Worm (Caenorhabditis elegans) whole organism, mixed stage, embryonic: ENCODE measurements around the gene F10C2.3.

Experiments used
- drap-1 ChIP-seq: fragments of 200-800 bp; sonication (Bioruptor generic); optimal IDR thresholded peaks from 3 replicates; lab custom pipeline; 2018; ENCODE audit warnings: mild to moderate bottlenecking, missing genetic modification characterization, missing compliant biosample characterization
- elt-3 ChIP-seq: fragments of 150-350 bp; optimal IDR thresholded peaks from 2 replicates; lab custom pipeline; 2014; ENCODE audit warnings: missing biosample characterization, missing genetic modification characterization
- hlh-1 ChIP-seq: fragments of 150-350 bp; optimal IDR thresholded peaks from 2 replicates; lab custom pipeline; 2014; ENCODE audit warnings: missing biosample characterization, missing genetic modification reagents, missing genetic modification characterization
- lin-13 ChIP-seq: fragments of 150-350 bp; optimal IDR thresholded peaks from 2 replicates; lab custom pipeline; 2014; ENCODE audit warnings: missing biosample characterization, missing genetic modification characterization
- lsy-2 ChIP-seq: fragments of 150-350 bp; optimal IDR thresholded peaks from 2 replicates; lab custom pipeline; 2014; ENCODE audit warnings: missing biosample characterization, missing genetic modification characterization
- mls-2 ChIP-seq: sonication (generic microtip); optimal IDR thresholded peaks from 2 replicates; lab custom pipeline; 2016; ENCODE audit warnings: mild to moderate bottlenecking, missing genetic modification characterization, moderate library complexity, missing compliant biosample characterization
- nhr-12 ChIP-seq: fragments of 150-350 bp; optimal IDR thresholded peaks from 2 replicates; lab custom pipeline; 2014; ENCODE audit warnings: missing biosample characterization, missing genetic modification characterization
- unc-39 ChIP-seq: fragments of 150-350 bp; optimal IDR thresholded peaks from 2 replicates; lab custom pipeline; 2014; ENCODE audit warnings: missing biosample characterization, missing genetic modification characterization
- ztf-11 ChIP-seq: fragments of 150-350 bp; optimal IDR thresholded peaks from 2 replicates; lab custom pipeline; 2014; ENCODE audit warnings: missing biosample characterization, missing genetic modification characterization

- TF ChIP-seq elt-3 (tag; lab: Kevin White, UChicago) (no peak), drap-1 (GFP tag; lab: Kevin White, UChicago) (no peak), nhr-12 (tag; lab: Kevin White, UChicago) (no peak), mls-2 (no peak), lin-13 (no peak), ztf-11 (tag; lab: Kevin White, UChicago) (no peak), hlh-1 (tag; lab: Kevin White, UChicago) (no peak), unc-39 (tag; lab: Kevin White, UChicago) (no peak), lsy-2 (tag; lab: Kevin White, UChicago) (no peak)
These were observed 44.9 kb upstream of the F10C2.3 start, which contains the start of gene cpr-1 for ce11 chrV:11975233-11975632.
